Worm (Caenorhabditis elegans): ENCODE results near the gene F53B1.3.

ce11 chrX:2089434-2089833, 16.0 kb upstream of the F53B1.3 start, which contains the start of gene lsy-2:
- TF ChIP-seq ref-1 (GFP tag; conservative IDR thresholded peaks at IDR 0.05) (no peak), flt-1 (GFP tag; IDR thresholded peaks at IDR 0.05) (no peak), cog-1 (tag; optimal IDR thresholded peaks at IDR 0.05) (no peak), T22C8.4 (GFP tag; IDR thresholded peaks at IDR 0.05) (no peak), klf-2 (GFP tag; conservative IDR thresholded peaks at IDR 0.05) (no peak), med-1 (GFP tag; optimal IDR thresholded peaks at IDR 0.05; ENCODE audit: insufficient read depth) (no peak)
